Fruit fly (Drosophila melanogaster): ENCODE results near the gene milt.

milt gene

DNA sequence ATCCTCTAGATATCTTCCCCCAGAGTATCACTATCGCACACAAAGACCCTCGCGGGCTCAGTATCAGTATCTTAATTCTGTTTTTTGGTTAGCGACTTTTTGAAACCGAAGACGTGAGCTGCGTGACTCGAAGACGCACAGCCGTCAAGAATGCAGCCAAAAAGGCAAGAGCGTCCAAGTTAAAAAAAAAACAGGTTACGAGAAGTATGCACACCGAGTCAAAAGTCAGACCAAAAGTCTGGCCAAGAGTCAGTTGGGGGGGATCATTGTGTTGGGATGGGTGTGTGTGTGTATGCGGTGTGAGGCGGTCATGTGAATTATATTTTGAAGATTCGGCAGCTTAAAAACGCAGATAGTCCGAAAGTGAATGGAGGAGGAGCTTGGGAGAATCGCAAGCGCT is 32.1 kb upstream of the milt start:
- TF ChIP-seq Hr51 (GFP tag; optimal IDR thresholded peaks at IDR 0.05), result no peak
- TF ChIP-seq sd (tag; optimal IDR thresholded peaks at IDR 0.05), result peak; percentile 28
- no peak for TF ChIP-seq HLH4C (GFP tag; IDR thresholded peaks at IDR 0.05; ENCODE audit: partially characterized antibody)
- peak; percentile 3 for TF ChIP-seq cg (GFP tag; optimal IDR thresholded peaks at IDR 0.05)
- peak; percentile 84 for TF ChIP-seq pros (GFP tag; optimal IDR thresholded peaks at IDR 0.05)
- 0 out of 3 replicates have a peak, but pooled peaks have one; percentile 3 for TF ChIP-seq zfh1 (GFP tag; IDR thresholded peaks at IDR 0.05)
- no peak for TF ChIP-seq slou (GFP tag; optimal IDR thresholded peaks at IDR 0.05)
- TF ChIP-seq sqz (GFP tag; optimal IDR thresholded peaks at IDR 0.05), result peak; percentile 67
- TF ChIP-seq kni (GFP tag; optimal IDR thresholded peaks at IDR 0.05), result peak; percentile 16
- 0 out of 4 replicates have a peak, but pooled peaks have one; percentile 53 for TF ChIP-seq chinmo (GFP tag; IDR thresholded peaks at IDR 0.05; ENCODE audit: partially characterized antibody)
- TF ChIP-seq Blimp-1 (GFP tag; optimal IDR thresholded peaks at IDR 0.05), result peak; percentile 1

DNA sequence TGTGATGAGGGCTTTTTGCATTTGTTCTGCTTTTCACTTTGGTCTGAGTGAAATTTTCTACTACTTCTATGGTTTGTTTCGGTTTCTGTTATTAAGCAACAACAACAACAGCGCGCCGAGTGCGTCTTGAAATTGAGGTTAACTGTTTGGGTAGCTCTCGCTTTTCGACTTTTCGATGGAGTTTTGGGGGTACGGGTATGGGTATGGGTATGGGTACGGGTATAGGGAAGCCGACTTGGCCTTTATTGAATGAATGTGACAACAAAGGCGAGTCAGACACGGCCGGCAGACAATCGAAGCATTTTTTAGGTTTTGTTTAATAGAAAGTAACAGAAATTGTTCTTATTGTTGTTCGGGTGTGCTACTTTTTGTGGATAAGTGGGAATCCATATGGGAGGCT is 30.1 kb upstream of the milt start:
- TF ChIP-seq CG14441 (GFP tag; IDR thresholded peaks at IDR 0.05), result no peak
- no peak for TF ChIP-seq D19A (tag; optimal IDR thresholded peaks at IDR 0.05)
- no peak for TF ChIP-seq CG12236 (GFP tag; optimal IDR thresholded peaks at IDR 0.05)
- TF ChIP-seq Rfx (GFP tag; IDR thresholded peaks at IDR 0.05), result no peak
- TF ChIP-seq Blimp-1 (GFP tag; optimal IDR thresholded peaks at IDR 0.05), result peak; percentile 86
- no peak for TF ChIP-seq CG32772 (GFP tag; IDR thresholded peaks at IDR 0.05)
- no peak for TF ChIP-seq CG11723 (GFP tag; optimal IDR thresholded peaks at IDR 0.05)
- no peak for TF ChIP-seq Mrtf (GFP tag; IDR thresholded peaks at IDR 0.05)
- TF ChIP-seq D19B (GFP tag; optimal IDR thresholded peaks at IDR 0.05), result no peak
- peak; percentile 74 for TF ChIP-seq CG4360 (GFP tag; IDR thresholded peaks at IDR 0.05)
- TF ChIP-seq CG14050 (GFP tag; IDR thresholded peaks at IDR 0.05), result no peak
- no peak for TF ChIP-seq CG1792 (GFP tag; optimal IDR thresholded peaks at IDR 0.05)
- TF ChIP-seq ewg (GFP tag; optimal IDR thresholded peaks at IDR 0.05), result no peak
- no peak for TF ChIP-seq vnd (GFP tag; IDR thresholded peaks at IDR 0.05; ENCODE audit: partially characterized antibody)
- TF ChIP-seq CG12769 (tag; optimal IDR thresholded peaks at IDR 0.05), result no peak
- TF ChIP-seq Bdp1 (GFP tag; optimal IDR thresholded peaks at IDR 0.05), result no peak
- TF ChIP-seq CG3281 (GFP tag; optimal IDR thresholded peaks at IDR 0.05), result no peak
- TF ChIP-seq aop (GFP tag; IDR thresholded peaks at IDR 0.05), result no peak
- no peak for TF ChIP-seq H15 (GFP tag; IDR thresholded peaks at IDR 0.05)
- TF ChIP-seq vfl (GFP tag; optimal IDR thresholded peaks at IDR 0.05), result no peak
- no peak for TF ChIP-seq Sox102F (GFP tag; optimal IDR thresholded peaks at IDR 0.05)
- no peak for TF ChIP-seq Atf3 (GFP tag; optimal IDR thresholded peaks at IDR 0.05)
- TF ChIP-seq toy (GFP tag; IDR thresholded peaks at IDR 0.05), result no peak
- TF ChIP-seq peb (GFP tag; IDR thresholded peaks at IDR 0.05), result no peak
- no peak for TF ChIP-seq sima (GFP tag; optimal IDR thresholded peaks at IDR 0.05)
- no peak for TF ChIP-seq CG12155 (GFP tag; optimal IDR thresholded peaks at IDR 0.05)
- TF ChIP-seq CkIIα-i1 (GFP tag; IDR thresholded peaks at IDR 0.05), result no peak
- TF ChIP-seq CG33557 (GFP tag; optimal IDR thresholded peaks at IDR 0.05), result no peak
- TF ChIP-seq CG31365 (tag; optimal IDR thresholded peaks at IDR 0.05), result no peak
- no peak for TF ChIP-seq Ada2b (GFP tag; IDR thresholded peaks at IDR 0.05)
- no peak for TF ChIP-seq Nf-YB (GFP tag; optimal IDR thresholded peaks at IDR 0.05)
- TF ChIP-seq rib (GFP tag; IDR thresholded peaks at IDR 0.05), result no peak
- no peak for TF ChIP-seq gce (GFP tag; IDR thresholded peaks at IDR 0.05)
- no peak for TF ChIP-seq CG4282 (GFP tag; optimal IDR thresholded peaks at IDR 0.05)
- TF ChIP-seq Dbx (GFP tag; IDR thresholded peaks at IDR 0.05), result no peak
- TF ChIP-seq CG18619 (GFP tag; optimal IDR thresholded peaks at IDR 0.05), result no peak
- TF ChIP-seq CG6689 (GFP tag; IDR thresholded peaks at IDR 0.05), result no peak
- 0 out of 4 replicates have a peak, but pooled peaks have one; percentile 37 for TF ChIP-seq chinmo (GFP tag; IDR thresholded peaks at IDR 0.05; ENCODE audit: partially characterized antibody)
- peak; percentile 25 for TF ChIP-seq pros (GFP tag; optimal IDR thresholded peaks at IDR 0.05)
- TF ChIP-seq CG7357 (GFP tag; IDR thresholded peaks at IDR 0.05), result no peak
- no peak for TF ChIP-seq tna (GFP tag; IDR thresholded peaks at IDR 0.05; ENCODE audit: partially characterized antibody)
- no peak for TF ChIP-seq dpn (GFP tag; optimal IDR thresholded peaks at IDR 0.05)
